Fruit fly (Drosophila melanogaster): Measurements from ENCODE around the gene CG14692.

The CG14692 gene

dm6 chr3R:10852232-10852774 lies 48.5 kb upstream of the CG14692 start, which contains the start of gene CG4565 (continued):
- TF ChIP-seq vnd (GFP tag; IDR thresholded peaks at IDR 0.05; ENCODE audit: partially characterized antibody) = 0 out of 3 replicates have a peak, but pooled peaks have one; percentile 31
- TF ChIP-seq CG18764 (GFP tag; optimal IDR thresholded peaks at IDR 0.05) = no peak
- TF ChIP-seq CG5180 (GFP tag; optimal IDR thresholded peaks at IDR 0.05) = peak; percentile 55
- no peak for TF ChIP-seq nerfin-2 (GFP tag; IDR thresholded peaks at IDR 0.05; ENCODE audit: partially characterized antibody)
- TF ChIP-seq H2.0 (GFP tag; IDR thresholded peaks at IDR 0.05) = no peak
- no peak for TF ChIP-seq CG2199 (GFP tag; IDR thresholded peaks at IDR 0.05)
- TF ChIP-seq ATbp (GFP tag; optimal IDR thresholded peaks at IDR 0.05) = no peak
- TF ChIP-seq CG6791 (GFP tag; IDR thresholded peaks at IDR 0.05; ENCODE audit: partially characterized antibody) = peak; percentile 53; the same call in 1 of the 3 replicates
- TF ChIP-seq crol (GFP tag; IDR thresholded peaks at IDR 0.05) = peak; percentile 63; the same call in 1 of the 2 replicates
- no peak for TF ChIP-seq CG8478 (optimal IDR thresholded peaks at IDR 0.05)
- no peak for TF ChIP-seq CG16815 (GFP tag; optimal IDR thresholded peaks at IDR 0.05)
- peak; percentile 42; the same call in 1 of the 2 replicates for TF ChIP-seq Scr (GFP tag; IDR thresholded peaks at IDR 0.05; ENCODE audit: partially characterized antibody)
- no peak for TF ChIP-seq knrl (GFP tag; IDR thresholded peaks at IDR 0.05; ENCODE audit: partially characterized antibody)
- TF ChIP-seq luna (GFP tag; optimal IDR thresholded peaks at IDR 0.05) = no peak
- peak; percentile 51; the same call in 1 of the 3 replicates for TF ChIP-seq CG34224 (GFP tag; IDR thresholded peaks at IDR 0.05; ENCODE audit: partially characterized antibody)
- TF ChIP-seq ems (GFP tag; optimal IDR thresholded peaks at IDR 0.05) = no peak
- TF ChIP-seq Bgb (GFP tag; IDR thresholded peaks at IDR 0.05; ENCODE audit: partially characterized antibody) = peak; percentile 29; the same call in 1 of the 2 replicates
- TF ChIP-seq Dll (GFP tag; IDR thresholded peaks at IDR 0.05; ENCODE audit: partially characterized antibody) = peak; percentile 61
- TF ChIP-seq btn (GFP tag; optimal IDR thresholded peaks at IDR 0.05) = no peak
- no peak for TF ChIP-seq CG11504 (tag; optimal IDR thresholded peaks at IDR 0.05)
- no peak for TF ChIP-seq CG31441 (GFP tag; IDR thresholded peaks at IDR 0.05)
- TF ChIP-seq BEAF-32 (GFP tag; optimal IDR thresholded peaks at IDR 0.05) = peak; percentile 41
- TF ChIP-seq CG3065 (GFP tag; optimal IDR thresholded peaks at IDR 0.05) = no peak
- TF ChIP-seq dmrt11E (tag; optimal IDR thresholded peaks at IDR 0.05) = no peak
- TF ChIP-seq pum (GFP tag; optimal IDR thresholded peaks at IDR 0.05) = no peak
- no peak for TF ChIP-seq CG13624 (GFP tag; optimal IDR thresholded peaks at IDR 0.05)
- no peak for TF ChIP-seq Side (GFP tag; optimal IDR thresholded peaks at IDR 0.05)
- no peak for TF ChIP-seq CG11696 (GFP tag; IDR thresholded peaks at IDR 0.05)
- TF ChIP-seq Nf-YA (GFP tag; IDR thresholded peaks at IDR 0.05) = no peak
- TF ChIP-seq CG17829 (tag; optimal IDR thresholded peaks at IDR 0.05) = peak; percentile 8
- peak; percentile 79 for TF ChIP-seq Nf-YB (GFP tag; optimal IDR thresholded peaks at IDR 0.05)
- peak; percentile 41; the same call in 1 of the 2 replicates for TF ChIP-seq tna (GFP tag; IDR thresholded peaks at IDR 0.05; ENCODE audit: partially characterized antibody)
- peak; percentile 26 for TF ChIP-seq mirr (GFP tag; optimal IDR thresholded peaks at IDR 0.05)
- TF ChIP-seq CG12155 (GFP tag; optimal IDR thresholded peaks at IDR 0.05) = no peak
- no peak for TF ChIP-seq hbn (GFP tag; IDR thresholded peaks at IDR 0.05; ENCODE audit: partially characterized antibody)
- no peak for TF ChIP-seq CG4820 (GFP tag; optimal IDR thresholded peaks at IDR 0.05)
- peak; percentile 16 for TF ChIP-seq CTCF (GFP tag; optimal IDR thresholded peaks at IDR 0.05)
- no peak for TF ChIP-seq gem (tag; optimal IDR thresholded peaks at IDR 0.05)
- TF ChIP-seq unc-4 (GFP tag; IDR thresholded peaks at IDR 0.05; ENCODE audit: partially characterized antibody) = peak; percentile 42; the same call in 1 of the 2 replicates
- no peak for TF ChIP-seq dimm (GFP tag; IDR thresholded peaks at IDR 0.05)
- TF ChIP-seq CG11085 (GFP tag; IDR thresholded peaks at IDR 0.05) = no peak
- no peak for TF ChIP-seq tx (GFP tag; optimal IDR thresholded peaks at IDR 0.05)
- no peak for TF ChIP-seq lilli (GFP tag; optimal IDR thresholded peaks at IDR 0.05)
- TF ChIP-seq dmrt99B (tag; optimal IDR thresholded peaks at IDR 0.05) = no peak
- no peak for TF ChIP-seq ash1 (GFP tag; optimal IDR thresholded peaks at IDR 0.05)
- TF ChIP-seq fd96Cb (tag; optimal IDR thresholded peaks at IDR 0.05) = no peak
- peak; percentile 33; the same call in 1 of the 2 replicates for TF ChIP-seq Atf6 (GFP tag; IDR thresholded peaks at IDR 0.05)
- TF ChIP-seq CG15479 (GFP tag; optimal IDR thresholded peaks at IDR 0.05) = no peak
- TF ChIP-seq Hmx (GFP tag; optimal IDR thresholded peaks at IDR 0.05) = no peak
- TF ChIP-seq Kr (GFP tag; optimal IDR thresholded peaks at IDR 0.05) = no peak
